Fruit fly (Drosophila melanogaster): Measurements from ENCODE around the gene Rel.

The Rel gene

DNA sequence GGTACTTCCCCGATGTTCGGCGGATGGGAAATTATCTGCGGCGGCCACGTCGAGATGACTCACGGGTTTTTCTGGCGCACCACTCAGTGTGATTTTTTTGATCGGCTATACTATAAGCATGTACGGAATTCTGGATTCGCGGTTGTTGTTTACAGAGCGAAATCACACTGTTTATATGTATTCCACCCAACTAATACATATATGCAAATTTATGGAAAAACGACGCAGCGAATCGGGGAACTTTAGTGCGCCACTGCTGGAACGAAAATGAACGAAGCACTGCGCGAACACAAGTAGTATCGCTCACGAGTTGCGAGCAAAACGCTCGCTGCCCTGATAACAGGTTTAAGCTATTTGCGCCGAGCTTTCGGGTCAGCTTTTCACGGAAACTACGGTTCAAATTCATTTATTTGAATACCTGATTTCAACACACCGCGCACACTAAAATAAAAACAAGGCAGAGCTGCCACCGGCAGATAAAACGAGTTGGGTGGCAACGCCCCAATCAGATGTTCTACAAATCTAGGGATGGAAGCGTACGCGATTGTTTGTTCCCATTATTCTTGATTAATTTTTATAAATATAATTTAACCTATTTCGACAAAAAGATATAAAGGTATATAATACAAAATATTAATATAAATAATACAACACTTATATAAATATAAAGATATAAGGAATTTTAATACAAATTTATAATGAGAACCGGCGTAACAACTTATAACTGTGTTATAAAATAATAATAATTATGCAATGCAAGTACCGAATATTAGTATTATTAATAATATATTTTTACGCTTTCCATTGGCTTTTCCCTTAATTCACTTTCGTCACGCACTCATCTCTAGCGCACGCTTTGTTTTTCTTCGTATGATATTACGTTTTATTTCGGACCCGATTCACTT is at the start of gene Rel (continued):
- TF ChIP-seq Fer3 (tag; optimal IDR thresholded peaks at IDR 0.05) (peak; percentile 52), CG18011 (GFP tag; optimal IDR thresholded peaks at IDR 0.05) (no peak), tx (GFP tag; optimal IDR thresholded peaks at IDR 0.05) (no peak), Tbp (GFP tag; optimal IDR thresholded peaks at IDR 0.05) (no peak), wor (GFP tag; IDR thresholded peaks at IDR 0.05) (no peak), CG11456 (GFP tag; IDR thresholded peaks at IDR 0.05) (no peak), Kr (GFP tag; optimal IDR thresholded peaks at IDR 0.05) (no peak), so (GFP tag; IDR thresholded peaks at IDR 0.05) (no peak), HHEX (GFP tag; optimal IDR thresholded peaks at IDR 0.05) (peak; percentile 11), luna (GFP tag; optimal IDR thresholded peaks at IDR 0.05) (peak; percentile 29), Hey (tag; optimal IDR thresholded peaks at IDR 0.05) (no peak), sens-2 (GFP tag; IDR thresholded peaks at IDR 0.05) (no peak), Atf-2 (GFP tag; optimal IDR thresholded peaks at IDR 0.05) (no peak), CG12942 (GFP tag; optimal IDR thresholded peaks at IDR 0.05) (peak; percentile 31), CG7372 (GFP tag; IDR thresholded peaks at IDR 0.05) (no peak), CG14014 (GFP tag; IDR thresholded peaks at IDR 0.05) (no peak), dan (GFP tag; IDR thresholded peaks at IDR 0.05) (no peak), CG2712 (tag; optimal IDR thresholded peaks at IDR 0.05) (peak; percentile 91), ash1 (GFP tag; optimal IDR thresholded peaks at IDR 0.05) (no peak), Dad (GFP tag; optimal IDR thresholded peaks at IDR 0.05) (no peak), CG3995 (GFP tag; optimal IDR thresholded peaks at IDR 0.05) (peak; percentile 54), gem (tag; optimal IDR thresholded peaks at IDR 0.05) (peak; percentile 89), CG6654 (GFP tag; optimal IDR thresholded peaks at IDR 0.05) (peak; percentile 26), CG11247 (GFP tag; IDR thresholded peaks at IDR 0.05) (no peak), CG10147 (GFP tag; optimal IDR thresholded peaks at IDR 0.05) (peak; percentile 74), grn (GFP tag; optimal IDR thresholded peaks at IDR 0.05) (no peak), bbx (GFP tag; IDR thresholded peaks at IDR 0.05; ENCODE audit: partially characterized antibody) (no peak), HLH4C (GFP tag; IDR thresholded peaks at IDR 0.05; ENCODE audit: partially characterized antibody) (no peak), CG14441 (GFP tag; IDR thresholded peaks at IDR 0.05) (no peak), slp2 (GFP tag; optimal IDR thresholded peaks at IDR 0.05) (no peak), Mes4 (GFP tag; optimal IDR thresholded peaks at IDR 0.05) (no peak), en (GFP tag; optimal IDR thresholded peaks at IDR 0.05) (no peak), Myb (GFP tag; optimal IDR thresholded peaks at IDR 0.05) (peak; percentile 73), CG30020 (tag; optimal IDR thresholded peaks at IDR 0.05) (peak; percentile 69), Xbp1 (GFP tag; optimal IDR thresholded peaks at IDR 0.05) (peak; percentile 46), Atf6 (GFP tag; IDR thresholded peaks at IDR 0.05) (no peak), pan (optimal IDR thresholded peaks at IDR 0.05) (no peak), pan (GFP tag; optimal IDR thresholded peaks at IDR 0.05 in 1 of 2, IDR thresholded peaks at IDR 0.05 in 1 of 2) (no peak), Lhr (GFP tag; optimal IDR thresholded peaks at IDR 0.05) (no peak), Bteb2 (GFP tag; optimal IDR thresholded peaks at IDR 0.05) (no peak), CG2199 (GFP tag; IDR thresholded peaks at IDR 0.05) (no peak), psq (GFP tag; optimal IDR thresholded peaks at IDR 0.05) (no peak), CG15269 (tag; optimal IDR thresholded peaks at IDR 0.05) (peak; percentile 78), lilli (GFP tag; optimal IDR thresholded peaks at IDR 0.05) (peak; percentile 55), CG17829 (tag; optimal IDR thresholded peaks at IDR 0.05) (peak; percentile 86), lola (GFP tag; optimal IDR thresholded peaks at IDR 0.05) (peak in 1 of 3 experiments; percentile 88), CG12219 (GFP tag; optimal IDR thresholded peaks at IDR 0.05) (no peak), hth (optimal IDR thresholded peaks at IDR 0.05) (no peak), BEAF-32 (GFP tag; optimal IDR thresholded peaks at IDR 0.05) (peak; percentile 72), CG14710 (tag; optimal IDR thresholded peaks at IDR 0.05) (peak; percentile 86)
